Worm (Caenorhabditis elegans) whole organism, late embryonic: ENCODE measurements around the gene srg-8.
A peak's percentile ranks its signal among the peaks of the same experiment; 100 is the strongest.

Source experiments
- C08G9.2 ChIP-seq: sonication (generic microtip); optimal IDR thresholded peaks from 2 replicates; lab custom pipeline; 2016; ENCODE audit warnings: mild to moderate bottlenecking, missing genetic modification characterization, moderate library complexity, missing compliant biosample characterization
- F13H6.1 ChIP-seq: sonication (generic microtip); optimal IDR thresholded peaks from 2 replicates; lab custom pipeline; 2016; ENCODE audit warnings: missing genetic modification characterization, missing compliant biosample characterization
- K02D7.2 ChIP-seq: sonication (generic microtip); optimal IDR thresholded peaks from 2 replicates; lab custom pipeline; 2017; ENCODE audit warnings: mild to moderate bottlenecking, missing genetic modification characterization, missing compliant biosample characterization
- T23F11.4 ChIP-seq: fragments of 200-800 bp; sonication (Bioruptor generic); optimal IDR thresholded peaks from 2 replicates; lab custom pipeline; 2018; ENCODE audit warnings: mild to moderate bottlenecking, missing genetic modification characterization, missing compliant biosample characterization
- ama-1 ChIP-seq: fragments of 150-350 bp; optimal IDR thresholded peaks from 2 replicates; lab custom pipeline; 2014
- ceh-14 ChIP-seq: sonication (generic microtip); optimal IDR thresholded peaks from 2 replicates; lab custom pipeline; 2016; ENCODE audit warnings: missing genotype, missing genetic modification characterization, missing compliant biosample characterization
- ceh-18 ChIP-seq: sonication (generic microtip); optimal IDR thresholded peaks from 2 replicates; lab custom pipeline; 2016; ENCODE audit warnings: missing genetic modification characterization, missing compliant biosample characterization
- ceh-19 ChIP-seq: fragments of 200-800 bp; sonication (Bioruptor generic); optimal IDR thresholded peaks from 2 replicates; lab custom pipeline; 2018; ENCODE audit warnings: mild to moderate bottlenecking, missing genetic modification characterization, missing compliant biosample characterization
- ceh-22 ChIP-seq: sonication (generic microtip); optimal IDR thresholded peaks from 2 replicates; lab custom pipeline; 2017; ENCODE audit warnings: missing biosample characterization, missing genetic modification characterization
- ceh-24 ChIP-seq: sonication (generic microtip); optimal IDR thresholded peaks from 2 replicates; lab custom pipeline; 2016; ENCODE audit warnings: mild to moderate bottlenecking, missing genetic modification characterization, missing compliant biosample characterization
- ceh-30 ChIP-seq: fragments of 150-350 bp; optimal IDR thresholded peaks from 2 replicates; lab custom pipeline; 2014; ENCODE audit warnings: missing biosample characterization, missing genetic modification characterization
- ceh-31 ChIP-seq: sonication (generic microtip); optimal IDR thresholded peaks from 2 replicates; lab custom pipeline; 2016; ENCODE audit warnings: missing genetic modification characterization, missing compliant biosample characterization
- ceh-48 ChIP-seq: sonication (generic microtip); optimal IDR thresholded peaks from 2 replicates; lab custom pipeline; 2016; ENCODE audit warnings: missing genetic modification characterization, inconsistent platforms, missing compliant biosample characterization
- ceh-6 ChIP-seq: fragments of 200-800 bp; sonication (Bioruptor generic); optimal IDR thresholded peaks from 2 replicates; lab custom pipeline; 2018; ENCODE audit warnings: mild to moderate bottlenecking, missing genetic modification characterization, missing compliant biosample characterization
- dve-1 ChIP-seq: sonication (generic microtip); optimal IDR thresholded peaks from 2 replicates; lab custom pipeline; 2017; ENCODE audit warnings: antibody characterized with exemption, mild to moderate bottlenecking, missing genetic modification characterization, missing compliant biosample characterization
- elt-2 ChIP-seq: sonication (generic microtip); optimal IDR thresholded peaks from 2 replicates; lab custom pipeline; 2016; ENCODE audit warnings: missing genetic modification reagents, missing genetic modification characterization, missing compliant biosample characterization
- elt-4 ChIP-seq: sonication (generic microtip); optimal IDR thresholded peaks from 2 replicates; lab custom pipeline; 2016; ENCODE audit warnings: missing genetic modification characterization, missing compliant biosample characterization
- ets-4 ChIP-seq: sonication (generic microtip); optimal IDR thresholded peaks from 2 replicates; lab custom pipeline; 2016; ENCODE audit warnings: missing genetic modification characterization, missing compliant biosample characterization
- fax-1 ChIP-seq: sonication (generic microtip); optimal IDR thresholded peaks from 2 replicates; lab custom pipeline; 2016; ENCODE audit warnings: missing genotype, missing genetic modification characterization, missing compliant biosample characterization
- fkh-10 ChIP-seq: fragments of 150-350 bp; optimal IDR thresholded peaks from 2 replicates; lab custom pipeline; 2014; ENCODE audit warnings: missing biosample characterization, missing genetic modification reagents, missing genetic modification characterization
- gmeb-2 ChIP-seq: sonication (generic microtip); optimal IDR thresholded peaks from 2 replicates; lab custom pipeline; 2016; ENCODE audit warnings: missing genetic modification characterization, inconsistent platforms, missing compliant biosample characterization
- hlh-13 ChIP-seq: fragments of 200-800 bp; sonication (Bioruptor generic); optimal IDR thresholded peaks from 2 replicates; lab custom pipeline; 2018; ENCODE audit warnings: mild to moderate bottlenecking, missing genetic modification characterization, missing compliant biosample characterization
- hlh-30 ChIP-seq: sonication (generic microtip); optimal IDR thresholded peaks from 2 replicates; lab custom pipeline; 2017; ENCODE audit warnings: antibody characterized with exemption, missing genetic modification characterization, missing compliant biosample characterization; ENCODE audit not compliant: insufficient read depth
- hlh-6 ChIP-seq: sonication (generic microtip); optimal IDR thresholded peaks from 2 replicates; lab custom pipeline; 2016; ENCODE audit warnings: missing genotype, missing genetic modification characterization, missing compliant biosample characterization
- hlh-8 ChIP-seq: sonication (generic microtip); optimal IDR thresholded peaks from 2 replicates; lab custom pipeline; 2016; ENCODE audit warnings: missing genotype, missing genetic modification characterization, missing compliant biosample characterization
- lim-6 ChIP-seq: sonication (generic microtip); optimal IDR thresholded peaks from 2 replicates; lab custom pipeline; 2016; ENCODE audit warnings: missing genetic modification characterization, missing compliant biosample characterization
- nfya-1 ChIP-seq: sonication (generic microtip); optimal IDR thresholded peaks from 2 replicates; lab custom pipeline; 2017; ENCODE audit warnings: missing genetic modification characterization, mild to moderate bottlenecking, missing compliant biosample characterization, antibody characterized with exemption, moderate library complexity
- odd-2 ChIP-seq: sonication (generic microtip); optimal IDR thresholded peaks from 2 replicates; lab custom pipeline; 2017; ENCODE audit warnings: antibody characterized with exemption, mild to moderate bottlenecking, missing genetic modification characterization, missing compliant biosample characterization
- pat-9 ChIP-seq: fragments of 200-800 bp; sonication (Bioruptor generic); optimal IDR thresholded peaks from 2 replicates; lab custom pipeline; 2018; ENCODE audit warnings: mild to moderate bottlenecking, missing genetic modification characterization, moderate library complexity, missing compliant biosample characterization
- pax-1 ChIP-seq: fragments of 150-350 bp; optimal IDR thresholded peaks from 2 replicates; lab custom pipeline; 2014; ENCODE audit warnings: missing biosample characterization, missing genetic modification characterization
- pha-2 ChIP-seq: sonication (generic microtip); optimal IDR thresholded peaks from 2 replicates; lab custom pipeline; 2017; ENCODE audit warnings: mild to moderate bottlenecking, missing genetic modification characterization, missing compliant biosample characterization
- pqm-1 ChIP-seq: sonication (generic microtip); optimal IDR thresholded peaks from 2 replicates; lab custom pipeline; 2016; ENCODE audit warnings: missing genetic modification characterization, missing compliant biosample characterization
- rnt-1 ChIP-seq: sonication (generic microtip); optimal IDR thresholded peaks from 2 replicates; lab custom pipeline; 2016; ENCODE audit warnings: missing genetic modification characterization, missing compliant biosample characterization
- sox-2 ChIP-seq: fragments of 200-800 bp; sonication (Bioruptor generic); IDR thresholded peaks from 2 replicates; pipeline ENCODE4 v1.3.6; 2022; ENCODE audit warnings: missing genetic modification reagents, missing genetic modification characterization, missing compliant biosample characterization
- unc-55 ChIP-seq: sonication (generic microtip); optimal IDR thresholded peaks from 2 replicates; lab custom pipeline; 2017; ENCODE audit warnings: missing biosample characterization, missing genetic modification reagents, missing genetic modification characterization
- ztf-16 ChIP-seq: sonication (generic microtip); optimal IDR thresholded peaks from 2 replicates; lab custom pipeline; 2017; ENCODE audit warnings: missing genetic modification characterization, missing compliant biosample characterization

Gene srg-8

DNA sequence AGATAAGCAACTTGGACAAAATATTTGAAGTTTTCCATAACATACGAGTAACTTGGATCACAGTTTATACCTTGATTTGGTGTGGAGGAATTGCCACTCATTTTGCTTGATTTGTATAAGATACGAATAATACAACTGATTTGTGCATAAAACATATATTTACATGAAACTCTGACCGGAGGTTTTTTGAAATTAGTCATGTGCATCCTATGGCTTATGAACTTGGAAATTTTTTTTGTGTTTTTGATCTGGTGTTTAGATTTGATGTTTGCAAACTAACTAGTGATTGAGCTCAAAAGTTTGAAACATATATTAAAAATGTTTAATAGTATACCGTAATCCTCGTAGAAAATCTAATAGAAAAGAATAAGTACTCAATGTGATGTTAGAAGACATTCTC lies at the start of gene srg-8:
Gene srg-8 (minus strand): TSS at position 101 of the 400 bp plus-strand sequence.
- TF ChIP-seq rnt-1 (tag; lab: Kevin White, UChicago): no peak
- TF ChIP-seq pax-1: no peak
- TF ChIP-seq, all 69 proteins: peak for 0

DNA sequence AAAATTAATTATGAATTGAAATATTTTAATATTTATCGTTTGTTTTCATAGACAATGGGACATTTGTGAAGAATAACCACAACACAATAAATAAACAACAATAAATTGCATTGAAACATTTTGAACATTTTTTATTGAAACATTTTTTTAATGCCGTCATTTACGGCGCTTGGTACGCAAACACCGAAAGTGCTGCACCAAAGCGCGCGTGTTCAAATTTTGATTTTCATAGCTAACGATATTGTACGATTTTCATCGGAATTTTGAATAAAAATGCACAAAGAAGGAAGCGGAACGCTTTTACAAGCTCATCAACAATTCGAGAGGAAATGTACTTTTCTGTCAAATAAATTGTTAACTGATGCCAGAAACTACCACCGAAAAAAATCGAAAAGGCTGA lies 49.1 kb upstream of the srg-8 start:
- TF ChIP-seq ama-1 (no peak), ceh-14 (tag; lab: Kevin White, UChicago) (no peak)

DNA sequence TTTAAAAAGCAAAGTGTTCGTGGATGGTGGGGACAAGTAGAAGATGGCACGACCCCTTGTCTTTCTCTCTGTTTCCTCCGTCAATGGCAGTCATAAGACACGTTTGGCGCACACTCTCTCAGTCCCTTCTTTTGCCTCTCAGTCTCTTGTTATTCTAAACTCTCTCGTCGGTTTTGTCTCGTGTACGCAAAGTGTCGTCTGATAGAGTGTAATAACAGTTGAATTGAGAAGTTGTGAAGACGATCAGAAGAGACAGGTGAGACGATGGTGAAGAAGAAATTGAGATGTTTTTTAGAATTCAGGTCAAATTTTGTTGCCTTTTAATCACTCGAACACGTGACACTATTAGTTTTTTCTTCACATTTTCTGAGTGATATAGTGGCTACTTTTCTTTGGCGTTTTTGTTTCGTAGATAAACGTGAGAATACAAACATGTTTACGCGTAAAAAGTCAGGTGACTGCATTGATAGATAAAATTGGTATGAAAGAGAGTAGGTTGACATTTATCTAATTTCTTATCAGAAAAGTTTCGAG lies 48.5 kb upstream of the srg-8 start, which contains the start of gene F47D12.9:
Gene F47D12.9 (minus strand): TSS at position 267 of the 534 bp plus-strand sequence.
- TF ChIP-seq ceh-18: peak; percentile 46
- no peak for TF ChIP-seq F13H6.1 (tag; lab: Kevin White, UChicago)
- TF ChIP-seq ztf-16: no peak
- TF ChIP-seq elt-4 (tag; lab: Kevin White, UChicago): no peak
- no peak for TF ChIP-seq lim-6 (tag; lab: Kevin White, UChicago)
- TF ChIP-seq hlh-13 (GFP tag; lab: Kevin White, UChicago): no peak
- TF ChIP-seq pat-9 (tag; lab: Kevin White, UChicago): no peak
- TF ChIP-seq dve-1: no peak
- no peak for TF ChIP-seq ceh-6 (GFP tag; lab: Kevin White, UChicago)
- peak; percentile 97 for TF ChIP-seq hlh-30 (tag; lab: Kevin White, UChicago)
- TF ChIP-seq ceh-24 (tag; lab: Kevin White, UChicago): no peak
- peak; percentile 11 for TF ChIP-seq unc-55 (GFP tag; lab: Kevin White, UChicago)
- no peak for TF ChIP-seq ceh-19 (GFP tag; lab: Kevin White, UChicago)
- TF ChIP-seq ceh-31 (tag; lab: Kevin White, UChicago): peak; percentile 58
- TF ChIP-seq pqm-1: no peak
- TF ChIP-seq fkh-10: no peak
- TF ChIP-seq elt-2: peak; percentile 81
- TF ChIP-seq sox-2 (GFP tag; lab: Robert Waterston, UW): peak; percentile 25; the same call in 1 of the 2 replicates
- peak; percentile 51 for TF ChIP-seq nfya-1 (tag; lab: Kevin White, UChicago)
- TF ChIP-seq ceh-22: no peak
- TF ChIP-seq ama-1: no peak
- TF ChIP-seq odd-2 (tag; lab: Kevin White, UChicago): no peak
- TF ChIP-seq hlh-6 (tag; lab: Kevin White, UChicago): no peak
- no peak for TF ChIP-seq hlh-8 (tag; lab: Kevin White, UChicago)

ce11 chrIII:6301685-6302084 lies 47.0 kb upstream of the srg-8 start:
- peak; percentile 23 for TF ChIP-seq nfya-1 (tag; lab: Kevin White, UChicago)

DNA sequence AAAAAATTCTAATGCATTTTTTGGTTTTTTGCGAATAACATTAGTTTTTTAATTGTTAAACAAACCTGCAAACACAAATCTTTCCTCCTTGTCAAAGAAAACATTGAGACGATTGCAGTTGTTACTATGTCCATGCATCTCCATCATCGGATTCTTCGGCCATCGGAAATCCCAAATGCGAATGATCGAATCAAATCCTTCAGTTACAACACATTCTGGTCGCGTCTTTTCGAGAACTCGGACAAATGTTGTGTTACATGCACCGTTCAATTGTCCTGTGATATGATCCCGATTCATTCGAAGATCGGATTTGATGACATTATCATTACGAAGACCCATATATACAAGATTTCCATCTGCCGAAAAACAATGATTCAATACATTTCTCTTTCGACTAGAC lies 45.7 kb upstream of the srg-8 start:
- no peak for TF ChIP-seq odd-2 (tag; lab: Kevin White, UChicago)
- no peak for TF ChIP-seq pqm-1
- no peak for TF ChIP-seq sox-2 (GFP tag; lab: Robert Waterston, UW)
- no peak for TF ChIP-seq ceh-18
- TF ChIP-seq pax-1: no peak
- no peak for TF ChIP-seq ets-4
- no peak for TF ChIP-seq rnt-1 (tag; lab: Kevin White, UChicago)
- TF ChIP-seq C08G9.2 (tag; lab: Kevin White, UChicago): no peak
- TF ChIP-seq unc-55 (GFP tag; lab: Kevin White, UChicago): no peak
- TF ChIP-seq ceh-48: no peak
- TF ChIP-seq gmeb-2: no peak
- TF ChIP-seq hlh-8 (tag; lab: Kevin White, UChicago): no peak
- no peak for TF ChIP-seq ceh-14 (tag; lab: Kevin White, UChicago)
- TF ChIP-seq K02D7.2: no peak
- TF ChIP-seq hlh-30 (tag; lab: Kevin White, UChicago): no peak
- no peak for TF ChIP-seq fax-1 (tag; lab: Kevin White, UChicago)
- TF ChIP-seq hlh-6 (tag; lab: Kevin White, UChicago): no peak
- no peak for TF ChIP-seq T23F11.4
- TF ChIP-seq pha-2 (tag; lab: Kevin White, UChicago): no peak
- TF ChIP-seq ceh-30 (tag; lab: Kevin White, UChicago): no peak
